Worm (Caenorhabditis elegans) whole organism, L3 larva: ENCODE data around the gene puf-11.
A peak's percentile ranks its signal among the peaks of the same experiment; 100 is the strongest.

Experiments used
- R02D3.7 ChIP-seq: fragments of 150-350 bp; optimal IDR thresholded peaks from 2 replicates; lab custom pipeline; 2014; ENCODE audit warnings: missing biosample characterization, missing genetic modification characterization
- ZK546.5 ChIP-seq: sonication (generic microtip); optimal IDR thresholded peaks from 2 replicates; lab custom pipeline; 2017; ENCODE audit warnings: missing biosample characterization, missing genetic modification characterization
- aly-2 ChIP-seq: fragments of 150-350 bp; optimal IDR thresholded peaks from 2 replicates; lab custom pipeline; 2014; ENCODE audit warnings: missing biosample characterization, missing genetic modification characterization
- ama-1 ChIP-seq: fragments of 150-350 bp; optimal IDR thresholded peaks from 2 replicates; lab custom pipeline; 2018
- ceh-16 ChIP-seq: sonication (generic microtip); optimal IDR thresholded peaks from 2 replicates; lab custom pipeline; 2017; ENCODE audit warnings: missing biosample characterization, missing genetic modification characterization
- ceh-82 ChIP-seq: fragments of 150-350 bp; optimal IDR thresholded peaks from 2 replicates; lab custom pipeline; 2014; ENCODE audit warnings: missing biosample characterization, missing genetic modification characterization
- ceh-9 ChIP-seq: sonication (generic microtip); optimal IDR thresholded peaks from 2 replicates; lab custom pipeline; 2018; ENCODE audit warnings: missing biosample characterization, missing genetic modification characterization
- egl-5 ChIP-seq: fragments of 150-350 bp; optimal IDR thresholded peaks from 2 replicates; lab custom pipeline; 2017; ENCODE audit warnings: missing biosample characterization, missing genetic modification reagents, missing genetic modification characterization, inconsistent platforms
- elt-1 ChIP-seq: fragments of 150-350 bp; optimal IDR thresholded peaks from 2 replicates; lab custom pipeline; 2014; ENCODE audit warnings: missing biosample characterization, missing genetic modification characterization
- elt-2 ChIP-seq: sonication (generic microtip); optimal IDR thresholded peaks from 2 replicates; lab custom pipeline; 2016; ENCODE audit warnings: missing genetic modification reagents, mild to moderate bottlenecking, missing genetic modification characterization, missing compliant biosample characterization
- elt-3 ChIP-seq, 3 experiments: fragments of 150-350 bp in 1 of 3; sonication (generic microtip) in 2 of 3; optimal IDR thresholded peaks; 2 replicates in 2 of 3; 4 replicates in 1 of 3; lab custom pipeline; 2014 to 2017; ENCODE audit warnings: missing biosample characterization in 3 of 3, missing genetic modification characterization in 3 of 3
- eor-1 ChIP-seq, 2 experiments: fragments of 150-350 bp; optimal IDR thresholded peaks; 2 replicates each; lab custom pipeline; 2014 to 2018; ENCODE audit warnings: missing biosample characterization in 2 of 2, missing genetic modification characterization in 2 of 2
- fkh-10 ChIP-seq: sonication (generic microtip); optimal IDR thresholded peaks from 2 replicates; lab custom pipeline; 2017; ENCODE audit warnings: missing biosample characterization, missing genetic modification reagents, missing genetic modification characterization
- fkh-2 ChIP-seq: fragments of 150-350 bp; optimal IDR thresholded peaks from 2 replicates; lab custom pipeline; 2014; ENCODE audit warnings: missing biosample characterization, missing genetic modification reagents, missing genetic modification characterization
- fos-1 ChIP-seq: fragments of 150-350 bp; optimal IDR thresholded peaks from 2 replicates; lab custom pipeline; 2014; ENCODE audit warnings: missing biosample characterization, missing genetic modification characterization
- hmg-11 ChIP-seq: sonication (generic microtip); optimal IDR thresholded peaks from 2 replicates; lab custom pipeline; 2016; ENCODE audit warnings: missing genetic modification characterization, missing compliant biosample characterization
- jun-1 ChIP-seq: fragments of 150-350 bp; optimal IDR thresholded peaks from 2 replicates; lab custom pipeline; 2014; ENCODE audit warnings: missing biosample characterization, missing genetic modification reagents, missing genetic modification characterization
- lin-15B ChIP-seq: fragments of 150-350 bp; optimal IDR thresholded peaks from 2 replicates; lab custom pipeline; 2014; ENCODE audit warnings: missing biosample characterization, missing genetic modification characterization
- lin-39 ChIP-seq: fragments of 150-350 bp; optimal IDR thresholded peaks from 2 replicates; lab custom pipeline; 2018; ENCODE audit warnings: missing biosample characterization, missing genetic modification reagents, missing genetic modification characterization
- lsy-12 ChIP-seq: sonication (generic microtip); optimal IDR thresholded peaks from 2 replicates; lab custom pipeline; 2016; ENCODE audit warnings: mild to moderate bottlenecking, missing genetic modification characterization, missing compliant biosample characterization
- mml-1 ChIP-seq: fragments of 150-350 bp; sonication (generic microtip); optimal IDR thresholded peaks from 3 replicates; lab custom pipeline; 2014; ENCODE audit warnings: missing biosample characterization, missing genetic modification characterization
- nfya-1 ChIP-seq: sonication (generic microtip); optimal IDR thresholded peaks from 2 replicates; lab custom pipeline; 2017; ENCODE audit warnings: missing genetic modification characterization, mild to moderate bottlenecking, missing compliant biosample characterization, antibody characterized with exemption, moderate library complexity; ENCODE audit not compliant: insufficient read depth
- nhr-11 ChIP-seq: fragments of 150-350 bp; optimal IDR thresholded peaks from 2 replicates; lab custom pipeline; 2014; ENCODE audit warnings: missing biosample characterization, missing genetic modification characterization
- nhr-12 ChIP-seq: fragments of 150-350 bp; optimal IDR thresholded peaks from 2 replicates; lab custom pipeline; 2014; ENCODE audit warnings: missing biosample characterization, missing genetic modification characterization
- nhr-23 ChIP-seq: fragments of 150-350 bp; optimal IDR thresholded peaks from 2 replicates; lab custom pipeline; 2014; ENCODE audit warnings: missing biosample characterization, missing genetic modification reagents, missing genetic modification characterization
- nhr-237 ChIP-seq: fragments of 150-350 bp; optimal IDR thresholded peaks from 2 replicates; lab custom pipeline; 2014; ENCODE audit warnings: missing biosample characterization, missing genetic modification characterization
- nhr-25 ChIP-seq: sonication (generic microtip); optimal IDR thresholded peaks from 2 replicates; lab custom pipeline; 2017; ENCODE audit warnings: missing biosample characterization, missing genetic modification characterization
- nhr-28 ChIP-seq: fragments of 150-350 bp; optimal IDR thresholded peaks from 2 replicates; lab custom pipeline; 2014; ENCODE audit warnings: missing biosample characterization, missing genetic modification characterization
- nhr-43 ChIP-seq: sonication (generic microtip); optimal IDR thresholded peaks from 2 replicates; lab custom pipeline; 2016; ENCODE audit warnings: mild to moderate bottlenecking, missing genetic modification characterization, missing compliant biosample characterization; ENCODE audit not compliant: poor library complexity, severe bottlenecking
- nhr-67 ChIP-seq: fragments of 150-350 bp; optimal IDR thresholded peaks from 2 replicates; lab custom pipeline; 2014; ENCODE audit warnings: missing biosample characterization, missing genetic modification characterization
- nhr-76 ChIP-seq: fragments of 150-350 bp; sonication (generic microtip); optimal IDR thresholded peaks from 5 replicates; lab custom pipeline; 2014; ENCODE audit warnings: missing biosample characterization, missing genetic modification characterization
- nhr-77 ChIP-seq: fragments of 150-350 bp; optimal IDR thresholded peaks from 2 replicates; lab custom pipeline; 2014; ENCODE audit warnings: missing biosample characterization, missing genetic modification characterization
- pha-4 ChIP-seq: fragments of 150-350 bp; optimal IDR thresholded peaks from 2 replicates; lab custom pipeline; 2014; ENCODE audit warnings: missing biosample characterization, missing genetic modification reagents, missing genetic modification characterization
- pqm-1 ChIP-seq: fragments of 150-350 bp; optimal IDR thresholded peaks from 2 replicates; lab custom pipeline; 2017; ENCODE audit warnings: missing biosample characterization, missing genetic modification characterization, inconsistent platforms
- sea-2 ChIP-seq: fragments of 150-350 bp; sonication (generic microtip); optimal IDR thresholded peaks from 4 replicates; lab custom pipeline; 2014; ENCODE audit warnings: missing biosample characterization, missing genetic modification reagents, missing genetic modification characterization
- skn-1 ChIP-seq: fragments of 150-350 bp; optimal IDR thresholded peaks from 2 replicates; lab custom pipeline; 2014; ENCODE audit warnings: missing biosample characterization, missing genetic modification characterization
- snpc-4 ChIP-seq: fragments of 150-350 bp; optimal IDR thresholded peaks from 2 replicates; lab custom pipeline; 2014; ENCODE audit warnings: missing biosample characterization, missing genetic modification characterization
- tbx-2 ChIP-seq: sonication (generic microtip); optimal IDR thresholded peaks from 2 replicates; lab custom pipeline; 2016; ENCODE audit warnings: mild to moderate bottlenecking, missing genetic modification characterization, missing compliant biosample characterization
- unc-39 ChIP-seq: sonication (generic microtip); optimal IDR thresholded peaks from 4 replicates; lab custom pipeline; 2017; ENCODE audit warnings: missing biosample characterization, missing genetic modification characterization
- unc-62 ChIP-seq: fragments of 150-350 bp; sonication (generic microtip); optimal IDR thresholded peaks from 4 replicates; lab custom pipeline; 2014; ENCODE audit warnings: missing biosample characterization, missing genetic modification reagents, missing genetic modification characterization
- zag-1 ChIP-seq: fragments of 150-350 bp; optimal IDR thresholded peaks from 2 replicates; lab custom pipeline; 2014; ENCODE audit warnings: missing biosample characterization, missing genetic modification characterization

puf-11 gene

DNA sequence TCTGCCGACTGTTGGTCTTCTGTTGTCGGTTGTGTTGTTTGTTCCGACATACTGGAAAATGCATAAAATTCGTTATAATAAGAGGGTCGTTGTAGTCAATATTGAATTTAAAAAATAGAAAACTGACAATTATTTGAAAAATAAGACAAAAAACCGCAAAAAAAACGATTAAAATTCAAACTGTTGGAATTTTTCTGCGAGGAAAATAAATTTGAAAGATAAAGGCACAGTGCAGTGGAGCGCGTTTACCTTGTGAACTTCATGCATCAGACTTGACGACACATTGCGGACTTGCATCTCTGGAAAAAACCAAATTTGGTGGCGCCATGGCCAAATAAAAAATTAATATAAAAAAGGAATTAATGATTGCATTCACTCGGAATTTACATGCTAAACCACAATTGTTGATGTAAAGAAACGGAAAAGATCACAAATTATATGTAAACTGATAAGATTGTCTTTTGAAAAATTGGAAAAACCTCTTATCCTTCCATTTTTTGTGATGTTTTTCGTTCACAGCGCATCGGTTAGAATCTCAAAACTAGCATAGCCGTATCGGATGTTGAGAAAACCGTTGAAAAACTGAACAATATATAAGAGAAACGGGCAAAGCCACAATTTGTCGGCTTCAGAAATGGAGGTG, 44.8 kb upstream of the puf-11 start, which contains the start of the genes hrpf-2 and bli-6:
TSS of gene hrpf-2 (minus strand) at position 51 of the 643 bp plus-strand sequence.
TSS of gene bli-6 (plus strand) at position 593 of the 643 bp plus-strand sequence.
- no peak for TF ChIP-seq nhr-237
- TF ChIP-seq nhr-43, result peak; percentile 45
- peak; percentile 95 for TF ChIP-seq lin-15B (tag; lab: Kevin White, UChicago)
- TF ChIP-seq nhr-76 (tag; lab: Kevin White, UChicago), result no peak
- TF ChIP-seq skn-1 (tag; lab: Kevin White, UChicago), result no peak
- peak; percentile 69 for TF ChIP-seq nhr-23 (tag; lab: Kevin White, UChicago)
- no peak for TF ChIP-seq pqm-1 (tag; lab: Kevin White, UChicago)
- peak; percentile 70 for TF ChIP-seq nfya-1
- TF ChIP-seq hmg-11 (tag; lab: Kevin White, UChicago), result peak; percentile 70
- TF ChIP-seq eor-1 (tag; optimal IDR thresholded peaks at IDR 0.05; lab: Kevin White, UChicago), result no peak
- peak; percentile 79 for TF ChIP-seq snpc-4 (tag; lab: Kevin White, UChicago)
- TF ChIP-seq tbx-2, result no peak
- no peak for TF ChIP-seq elt-3 (tag; optimal IDR thresholded peaks at IDR 0.05; lab: Kevin White, UChicago)
- TF ChIP-seq fkh-10 (GFP tag; lab: Kevin White, UChicago), result no peak
- TF ChIP-seq egl-5 (tag; lab: Kevin White, UChicago), result no peak
- TF ChIP-seq fos-1, result no peak
- TF ChIP-seq nhr-25 (tag; lab: Kevin White, UChicago), result peak; percentile 56
- TF ChIP-seq R02D3.7, result peak; percentile 81
- no peak for TF ChIP-seq nhr-77 (tag; lab: Kevin White, UChicago)
- TF ChIP-seq jun-1 (tag; lab: Kevin White, UChicago), result peak; percentile 21
- no peak for TF ChIP-seq nhr-28 (tag; lab: Kevin White, UChicago)
- no peak for TF ChIP-seq ZK546.5
- no peak for TF ChIP-seq ceh-16
- TF ChIP-seq elt-2 (tag; lab: Kevin White, UChicago), result peak; percentile 46
- TF ChIP-seq pha-4 (tag; lab: Kevin White, UChicago), result peak; percentile 89
- no peak for TF ChIP-seq sea-2 (GFP tag; lab: Kevin White, UChicago)
- peak; percentile 63 for TF ChIP-seq lin-39
- TF ChIP-seq lsy-12 (tag; lab: Kevin White, UChicago), result no peak
- no peak for TF ChIP-seq ceh-9 (tag; lab: Kevin White, UChicago)
- TF ChIP-seq, all 47 proteins: peak for 12

DNA sequence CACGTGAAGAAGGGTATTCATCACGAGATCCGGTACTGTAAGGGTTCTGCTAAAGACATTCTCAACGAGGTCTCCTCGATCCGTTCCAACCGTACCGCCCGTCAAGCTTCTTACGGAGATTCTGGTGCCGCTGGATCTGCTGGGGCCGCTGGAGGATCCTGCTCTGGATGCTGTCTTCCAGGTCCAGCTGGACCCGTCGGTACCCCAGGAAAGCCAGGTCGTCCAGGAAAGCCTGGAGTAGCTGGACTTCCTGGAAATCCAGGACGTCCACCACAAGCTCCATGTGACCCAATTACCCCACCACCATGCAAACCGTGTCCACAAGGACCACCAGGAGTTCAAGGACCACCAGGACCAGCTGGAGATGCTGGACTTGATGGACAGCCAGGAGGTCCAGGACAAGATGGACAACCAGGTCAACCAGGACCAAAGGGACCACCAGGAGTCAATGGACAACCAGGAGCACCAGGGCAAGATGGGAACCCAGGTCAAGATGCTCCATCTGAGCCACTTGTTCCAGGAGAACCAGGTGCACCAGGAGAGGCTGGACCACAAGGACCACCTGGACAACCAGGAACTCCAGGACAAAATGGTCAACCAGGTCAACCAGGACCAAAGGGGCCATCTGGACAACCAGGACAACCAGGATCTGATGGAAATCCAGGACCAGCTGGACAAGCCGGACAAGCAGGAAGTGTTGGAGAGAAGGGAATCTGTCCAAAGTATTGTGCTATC, 43.9 kb upstream of the puf-11 start:
- TF ChIP-seq nhr-67 (tag; lab: Kevin White, UChicago), result no peak

DNA sequence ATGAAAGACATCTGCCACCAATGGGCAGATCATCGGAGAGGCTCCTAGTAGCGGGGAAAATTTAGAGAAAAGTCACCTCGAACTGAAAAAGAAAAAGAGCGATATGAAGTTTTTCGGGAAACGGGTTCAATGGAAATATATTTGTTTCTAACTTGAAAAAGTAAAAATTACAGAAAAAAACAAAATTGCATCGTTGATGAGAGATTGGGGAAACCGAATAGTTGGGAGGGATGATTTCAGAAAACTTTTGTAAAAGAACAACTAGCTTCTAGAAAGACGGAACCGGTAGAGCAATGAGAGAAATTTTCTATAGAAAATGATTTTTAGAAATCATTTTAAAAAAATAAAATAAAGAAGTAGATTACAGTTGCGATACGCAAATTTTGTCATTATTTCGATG, 43.0 kb upstream of the puf-11 start:
- no peak for TF ChIP-seq lsy-12 (tag; lab: Kevin White, UChicago)
- TF ChIP-seq skn-1 (tag; lab: Kevin White, UChicago), result no peak
- no peak for TF ChIP-seq ama-1
- TF ChIP-seq nhr-11 (tag; lab: Kevin White, UChicago), result no peak
- TF ChIP-seq nhr-43, result no peak
- TF ChIP-seq ceh-9 (tag; lab: Kevin White, UChicago), result no peak
- no peak for TF ChIP-seq unc-39 (tag; lab: Kevin White, UChicago)
- no peak for TF ChIP-seq hmg-11 (tag; lab: Kevin White, UChicago)
- TF ChIP-seq sea-2 (GFP tag; lab: Kevin White, UChicago), result no peak
- no peak for TF ChIP-seq nhr-23 (tag; lab: Kevin White, UChicago)
- TF ChIP-seq egl-5 (tag; lab: Kevin White, UChicago), result no peak
- TF ChIP-seq aly-2 (tag; lab: Kevin White, UChicago), result no peak
- no peak for TF ChIP-seq nhr-76 (tag; lab: Kevin White, UChicago)
- no peak for TF ChIP-seq nhr-12 (tag; lab: Kevin White, UChicago)
- TF ChIP-seq, all 47 proteins: peak for 0

DNA sequence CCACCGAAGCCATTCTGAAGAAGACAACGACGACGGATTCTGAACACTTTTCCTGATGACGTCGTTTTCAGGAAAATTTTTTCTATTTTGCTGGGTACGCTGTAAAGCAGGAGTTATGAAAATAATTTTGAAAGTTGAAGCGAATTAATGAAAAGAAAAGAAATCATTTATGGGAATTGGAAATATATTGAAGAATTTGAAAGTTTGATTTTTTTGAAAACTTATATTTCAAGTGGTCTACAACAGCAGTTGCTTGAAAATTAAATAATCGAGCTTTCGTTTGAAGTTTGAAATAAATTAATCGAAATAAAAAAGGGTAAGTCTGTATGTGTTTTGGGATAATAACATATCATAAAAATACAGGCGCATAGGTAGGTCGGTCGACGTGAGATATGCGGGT, 37.4 kb upstream of the puf-11 start, which contains the start of gene shl-1:
TSS of gene shl-1 (minus strand) at position 101 of the 400 bp plus-strand sequence.
- TF ChIP-seq nhr-25 (tag; lab: Kevin White, UChicago) (no peak), zag-1 (tag; lab: Kevin White, UChicago) (no peak), sea-2 (GFP tag; lab: Kevin White, UChicago) (no peak), ceh-82 (tag; lab: Kevin White, UChicago) (no peak), pqm-1 (tag; lab: Kevin White, UChicago) (no peak), ZK546.5 (no peak), R02D3.7 (no peak), nhr-12 (tag; lab: Kevin White, UChicago) (no peak), nhr-43 (no peak), fkh-2 (no peak), nhr-237 (no peak), elt-1 (tag; lab: Kevin White, UChicago) (no peak), pha-4 (tag; lab: Kevin White, UChicago) (no peak), nhr-11 (tag; lab: Kevin White, UChicago) (no peak), mml-1 (tag; lab: Kevin White, UChicago) (no peak), elt-2 (tag; lab: Kevin White, UChicago) (no peak), aly-2 (tag; lab: Kevin White, UChicago) (no peak), unc-62 (GFP tag; lab: Kevin White, UChicago) (no peak)
